Worm (Caenorhabditis elegans) whole organism, L4/young adult: ENCODE results near the gene H03E18.2.

Experiments
- W03F9.2 ChIP-seq: fragments of 150-350 bp; optimal IDR thresholded peaks from 2 replicates; lab custom pipeline; 2014; ENCODE audit warnings: missing biosample characterization, missing genetic modification characterization
- dao-5 ChIP-seq: sonication (generic microtip); optimal IDR thresholded peaks from 2 replicates; lab custom pipeline; 2016; ENCODE audit warnings: missing genotype, missing genetic modification characterization, moderate library complexity, missing compliant biosample characterization
- him-1 ChIP-seq: sonication (generic microtip); optimal IDR thresholded peaks from 2 replicates; lab custom pipeline; 2016; ENCODE audit warnings: missing genotype, missing genetic modification reagents, missing genetic modification characterization, missing compliant biosample characterization

DNA sequence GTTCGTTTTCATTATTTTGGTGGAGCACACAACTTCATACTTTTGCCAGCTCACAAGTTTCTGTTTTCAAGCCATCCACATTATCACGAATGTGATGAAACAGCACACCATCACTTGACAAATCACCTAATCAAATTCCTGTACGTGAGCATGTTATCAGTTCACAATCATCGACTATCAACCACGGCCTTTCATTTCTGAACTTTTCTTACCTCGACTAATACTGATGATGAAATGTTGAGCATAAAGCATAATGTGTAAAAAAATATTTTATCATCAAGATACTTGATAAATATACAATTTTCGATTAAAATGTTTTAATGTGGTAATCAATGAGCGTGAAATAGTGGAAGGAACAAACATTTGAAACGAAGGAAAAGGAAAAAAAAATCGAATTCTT, 46.8 kb downstream of the H03E18.2 start:
- no peak for TF ChIP-seq him-1 (tag; lab: Kevin White, UChicago)
- TF ChIP-seq dao-5 (tag; lab: Kevin White, UChicago): no peak
- no peak for TF ChIP-seq W03F9.2 (tag; lab: Kevin White, UChicago)
